Fruit fly (Drosophila melanogaster) whole organism, adult: ENCODE results near the gene CG31342.

Experiments used
- CG1620 ChIP-seq: fragments of 200-800 bp; sonication (Bioruptor generic); optimal IDR thresholded peaks from 2 replicates; lab custom pipeline; 2016; ENCODE audit warnings: missing biosample characterization, missing genetic modification characterization
- CG33017 ChIP-seq: fragments of 200-800 bp; sonication (Bioruptor generic); optimal IDR thresholded peaks from 2 replicates; lab custom pipeline; 2018; ENCODE audit warnings: missing biosample characterization, mild to moderate bottlenecking, missing genetic modification characterization, moderate library complexity
- CG5204 ChIP-seq: fragments of 200-800 bp; sonication (Bioruptor generic); optimal IDR thresholded peaks from 2 replicates; lab custom pipeline; 2016; ENCODE audit warnings: missing biosample characterization, missing genetic modification characterization
- Clk ChIP-seq: fragments of 200-800 bp; sonication (Bioruptor generic); optimal IDR thresholded peaks from 2 replicates; lab custom pipeline; 2017; ENCODE audit warnings: missing biosample characterization, missing genetic modification characterization
- Crg-1 ChIP-seq: fragments of 200-800 bp; sonication (Bioruptor generic); optimal IDR thresholded peaks from 2 replicates; lab custom pipeline; 2016; ENCODE audit warnings: missing biosample characterization, missing genetic modification characterization
- Hr96 ChIP-seq: fragments of 200-800 bp; sonication (Bioruptor generic); optimal IDR thresholded peaks from 2 replicates; lab custom pipeline; 2016; ENCODE audit warnings: missing biosample characterization, missing genetic modification characterization
- Mnt ChIP-seq: fragments of 200-800 bp; sonication (Bioruptor generic); optimal IDR thresholded peaks from 2 replicates; lab custom pipeline; 2016; ENCODE audit warnings: missing biosample characterization, mild to moderate bottlenecking, missing genetic modification characterization
- cnc ChIP-seq, 2 experiments: fragments of >200 bp; optimal IDR thresholded peaks; 2 replicates each; lab custom pipeline; 2017
- ovo ChIP-seq: fragments of 200-800 bp; sonication (Bioruptor generic); optimal IDR thresholded peaks from 2 replicates; lab custom pipeline; 2016; ENCODE audit warnings: missing biosample characterization, missing genetic modification characterization
- pad ChIP-seq: fragments of 200-800 bp; sonication (Bioruptor generic); optimal IDR thresholded peaks from 3 replicates; lab custom pipeline; 2017; ENCODE audit warnings: missing biosample characterization, missing genetic modification characterization, mild to moderate bottlenecking, moderate library complexity, missing genetic modification reagents

- no peak for TF ChIP-seq CG5204
- peak; percentile 49 for TF ChIP-seq pad (GFP tag; lab: Kevin White, UChicago)
- TF ChIP-seq Hr96 (GFP tag; lab: Kevin White, UChicago): peak; percentile 30
- TF ChIP-seq ovo (GFP tag; lab: Kevin White, UChicago): peak; percentile 4
- peak; percentile 71 for TF ChIP-seq CG33017 (tag; lab: Kevin White, UChicago)
- TF ChIP-seq cnc (optimal IDR thresholded peaks at IDR 0.05; lab: Kevin White, UChicago): no peak
- no peak for TF ChIP-seq CG1620 (GFP tag; lab: Kevin White, UChicago)
- TF ChIP-seq Clk (GFP tag; lab: Kevin White, UChicago): peak; percentile 39
- TF ChIP-seq Mnt (GFP tag; lab: Kevin White, UChicago): peak; percentile 79
- peak; percentile 76 for TF ChIP-seq Crg-1 (GFP tag; lab: Kevin White, UChicago)
Measured at dm6 chr3R:13032975-13033445, 47.2 kb downstream of the CG31342 start.
